Fruit fly (Drosophila melanogaster): ENCODE results near the gene Lnk.
A peak's percentile ranks its signal among the peaks of the same experiment; 100 is the strongest.

Gene Lnk

DNA sequence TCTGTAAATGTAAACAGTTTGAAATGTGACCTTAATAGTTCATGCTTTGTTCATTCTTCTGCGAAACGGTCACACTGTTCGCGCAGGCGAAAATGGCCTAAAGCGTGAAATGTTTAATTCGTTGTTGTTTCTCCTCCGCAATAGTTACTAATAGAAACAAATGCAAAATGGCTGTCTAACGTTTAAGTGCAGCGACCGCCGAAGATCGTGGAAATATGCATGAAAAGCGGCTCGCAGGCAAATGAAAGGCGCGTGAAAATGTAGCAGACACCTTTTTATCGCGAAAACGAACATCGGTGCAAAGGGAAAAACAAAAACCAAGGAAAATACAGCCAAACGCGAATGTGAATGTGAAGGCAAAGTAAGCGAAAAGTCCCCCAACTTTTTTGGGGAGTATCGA, 6.4 kb upstream of the Lnk start, which contains the start of gene SppL (continued):
- TF ChIP-seq Hr4 (GFP tag; optimal IDR thresholded peaks at IDR 0.05) (no peak), Smox (GFP tag; optimal IDR thresholded peaks at IDR 0.05) (no peak), Sox14 (GFP tag; optimal IDR thresholded peaks at IDR 0.05) (peak; percentile 73), Lpt (GFP tag; optimal IDR thresholded peaks at IDR 0.05) (no peak)

DNA sequence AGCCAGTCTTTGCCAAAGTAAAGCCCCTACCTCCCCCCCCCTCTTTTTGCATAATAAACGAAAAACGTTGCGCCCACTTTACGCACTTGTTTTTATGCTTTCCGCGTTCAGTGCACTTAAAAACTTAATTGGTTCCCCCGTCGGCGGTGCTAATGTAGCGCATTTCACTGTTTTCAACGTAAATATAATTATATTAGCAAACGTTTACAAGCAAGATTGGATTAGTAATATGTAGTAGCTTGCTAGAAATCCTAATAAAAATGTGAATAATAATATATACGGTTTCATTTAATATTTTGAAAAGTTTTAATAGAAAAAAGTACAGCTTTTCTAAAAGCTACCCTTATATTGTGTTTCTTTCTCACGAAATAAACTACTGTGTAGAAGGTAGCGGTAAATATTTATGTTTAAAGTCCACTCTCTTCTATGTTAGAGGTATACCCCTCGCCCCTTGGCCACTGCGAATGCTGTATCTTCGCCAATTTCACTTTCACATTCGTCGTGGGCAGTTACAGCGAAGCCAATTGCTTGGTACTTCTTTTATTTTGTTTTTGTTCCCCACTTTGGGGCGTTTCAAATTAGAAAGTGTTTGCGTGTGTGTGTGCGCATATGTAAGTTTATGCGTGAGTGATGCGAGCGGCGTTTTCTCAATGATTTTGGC, 5.6 kb upstream of the Lnk start:
- TF ChIP-seq CG11902 (GFP tag; optimal IDR thresholded peaks at IDR 0.05): no peak
- peak; percentile 45; the same call in 2 of the 3 replicates for TF ChIP-seq CG8119 (GFP tag; IDR thresholded peaks at IDR 0.05)
- no peak for TF ChIP-seq Hr38 (GFP tag; optimal IDR thresholded peaks at IDR 0.05)
- TF ChIP-seq Sox14 (GFP tag; optimal IDR thresholded peaks at IDR 0.05): no peak
- TF ChIP-seq lz (GFP tag; optimal IDR thresholded peaks at IDR 0.05): no peak
- TF ChIP-seq fd85E (GFP tag; optimal IDR thresholded peaks at IDR 0.05): no peak
- no peak for TF ChIP-seq fkh (GFP tag; optimal IDR thresholded peaks at IDR 0.05)
- peak in 1 of 2 experiments; percentile 3 for TF ChIP-seq salr (GFP tag; optimal IDR thresholded peaks at IDR 0.05)
- TF ChIP-seq Ets96B (tag; optimal IDR thresholded peaks at IDR 0.05): no peak
- TF ChIP-seq vri (GFP tag; optimal IDR thresholded peaks at IDR 0.05): no peak
- no peak for TF ChIP-seq CG10631 (GFP tag; optimal IDR thresholded peaks at IDR 0.05)
- no peak for TF ChIP-seq dsx (GFP tag; optimal IDR thresholded peaks at IDR 0.05; ENCODE audit: poor library complexity, severe bottlenecking)
- no peak for TF ChIP-seq spab (GFP tag; optimal IDR thresholded peaks at IDR 0.05)
- no peak for TF ChIP-seq CG8319 (GFP tag; optimal IDR thresholded peaks at IDR 0.05)
- TF ChIP-seq pdm3 (GFP tag; optimal IDR thresholded peaks at IDR 0.05): no peak
- no peak for TF ChIP-seq Ets21C (GFP tag; optimal IDR thresholded peaks at IDR 0.05)
- no peak for TF ChIP-seq CG7368 (GFP tag; optimal IDR thresholded peaks at IDR 0.05)
- TF ChIP-seq Eip75B (GFP tag; optimal IDR thresholded peaks at IDR 0.05): no peak
- TF ChIP-seq Hr4 (GFP tag; optimal IDR thresholded peaks at IDR 0.05): peak; percentile 47
- TF ChIP-seq Gug (GFP tag; IDR thresholded peaks at IDR 0.05): no peak
- no peak for TF ChIP-seq fd59A (GFP tag; optimal IDR thresholded peaks at IDR 0.05)
- peak; percentile 8 for TF ChIP-seq achi (GFP tag; optimal IDR thresholded peaks at IDR 0.05)
- no peak for TF ChIP-seq CG3919 (GFP tag; optimal IDR thresholded peaks at IDR 0.05)
- TF ChIP-seq CG31627 (GFP tag; optimal IDR thresholded peaks at IDR 0.05): no peak
- peak; percentile 58 for TF ChIP-seq Eip78C (GFP tag)
- no peak for TF ChIP-seq CG10669 (GFP tag; optimal IDR thresholded peaks at IDR 0.05)
- no peak for TF ChIP-seq CG15336 (GFP tag; IDR thresholded peaks at IDR 0.05)
- TF ChIP-seq CG32006 (GFP tag; optimal IDR thresholded peaks at IDR 0.05): peak; percentile 70
- TF ChIP-seq CG4318 (GFP tag; optimal IDR thresholded peaks at IDR 0.05): peak; percentile 39
- no peak for TF ChIP-seq Hr39 (GFP tag; optimal IDR thresholded peaks at IDR 0.05)
- TF ChIP-seq CG11294 (GFP tag; IDR thresholded peaks at IDR 0.05): no peak
- TF ChIP-seq CG6276 (GFP tag; optimal IDR thresholded peaks at IDR 0.05): peak; percentile 50
- no peak for TF ChIP-seq svp (GFP tag)
- TF ChIP-seq CG6808 (GFP tag; optimal IDR thresholded peaks at IDR 0.05): no peak

DNA sequence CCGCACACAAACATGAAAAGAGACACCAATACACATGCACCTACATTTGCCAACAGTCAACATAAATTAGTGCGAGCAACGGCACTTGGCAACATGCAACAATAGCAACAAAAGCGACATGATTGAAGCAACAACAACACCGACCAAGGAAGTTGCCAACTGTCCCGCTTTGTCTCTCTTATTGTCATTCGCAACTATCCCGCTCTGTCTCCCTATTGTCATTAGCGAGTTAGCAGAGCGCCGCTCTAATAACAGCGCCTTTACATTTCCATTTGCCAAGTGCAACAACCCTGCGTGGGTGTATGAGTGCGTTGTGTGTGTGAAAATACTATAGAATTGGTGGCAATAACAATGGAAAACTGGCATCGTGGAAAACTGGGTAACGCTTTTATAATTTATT, 4.5 kb upstream of the Lnk start:
- TF ChIP-seq Ets96B (tag; optimal IDR thresholded peaks at IDR 0.05) (no peak), fkh (GFP tag; optimal IDR thresholded peaks at IDR 0.05) (peak; percentile 6)

dm6 chr3R:25884301-25884700, 4.0 kb upstream of the Lnk start:
- peak; percentile 31 for TF ChIP-seq Ets96B (tag; optimal IDR thresholded peaks at IDR 0.05)
- TF ChIP-seq Sox14 (GFP tag; optimal IDR thresholded peaks at IDR 0.05): peak; percentile 17
- peak; percentile 72 for TF ChIP-seq CG32006 (GFP tag; optimal IDR thresholded peaks at IDR 0.05)
- TF ChIP-seq CG1621 (tag; optimal IDR thresholded peaks at IDR 0.05): no peak
- peak; percentile 31 for TF ChIP-seq cyc (GFP tag; optimal IDR thresholded peaks at IDR 0.05)
- TF ChIP-seq Sox102F (GFP tag; optimal IDR thresholded peaks at IDR 0.05): no peak
- TF ChIP-seq Eip75B (GFP tag; optimal IDR thresholded peaks at IDR 0.05): peak; percentile 11
- peak; percentile 7; the same call in 1 of the 3 replicates for TF ChIP-seq CG6163 (GFP tag; IDR thresholded peaks at IDR 0.05)
- TF ChIP-seq spab (GFP tag; optimal IDR thresholded peaks at IDR 0.05): no peak
- TF ChIP-seq fkh (GFP tag; optimal IDR thresholded peaks at IDR 0.05): no peak
- peak; percentile 30 for TF ChIP-seq acj6 (GFP tag; optimal IDR thresholded peaks at IDR 0.05)
- peak; percentile 66 for TF ChIP-seq CG6276 (GFP tag; optimal IDR thresholded peaks at IDR 0.05)
- TF ChIP-seq Eip93F (GFP tag; optimal IDR thresholded peaks at IDR 0.05): no peak
- peak; percentile 31 for TF ChIP-seq CG8632 (GFP tag; optimal IDR thresholded peaks at IDR 0.05)
- peak in 1 of 2 experiments; percentile 64 for TF ChIP-seq salr (GFP tag; optimal IDR thresholded peaks at IDR 0.05)
- TF ChIP-seq ss (GFP tag; optimal IDR thresholded peaks at IDR 0.05): no peak
- TF ChIP-seq lz (GFP tag; optimal IDR thresholded peaks at IDR 0.05): peak; percentile 25
- peak; percentile 48 for TF ChIP-seq Eip78C (GFP tag)
- TF ChIP-seq dac (GFP tag; optimal IDR thresholded peaks at IDR 0.05): no peak
- no peak for TF ChIP-seq Sox15 (GFP tag; optimal IDR thresholded peaks at IDR 0.05)
- TF ChIP-seq svp (GFP tag): peak; percentile 71
